Fruit fly (Drosophila melanogaster) whole organism, larva: ENCODE measurements around the gene Tim17b1.

Experiments used
- noc ChIP-seq: fragments of 200-800 bp; sonication (Bioruptor generic); optimal IDR thresholded peaks from 3 replicates; lab custom pipeline; 2019; ENCODE audit warnings: missing biosample characterization, mild to moderate bottlenecking, missing genetic modification characterization, moderate library complexity

The Tim17b1 gene

dm6 chr3R:5270806-5271205 is 29.1 kb upstream of the Tim17b1 start:
- no peak for TF ChIP-seq noc (tag; lab: Kevin White, UChicago)

DNA sequence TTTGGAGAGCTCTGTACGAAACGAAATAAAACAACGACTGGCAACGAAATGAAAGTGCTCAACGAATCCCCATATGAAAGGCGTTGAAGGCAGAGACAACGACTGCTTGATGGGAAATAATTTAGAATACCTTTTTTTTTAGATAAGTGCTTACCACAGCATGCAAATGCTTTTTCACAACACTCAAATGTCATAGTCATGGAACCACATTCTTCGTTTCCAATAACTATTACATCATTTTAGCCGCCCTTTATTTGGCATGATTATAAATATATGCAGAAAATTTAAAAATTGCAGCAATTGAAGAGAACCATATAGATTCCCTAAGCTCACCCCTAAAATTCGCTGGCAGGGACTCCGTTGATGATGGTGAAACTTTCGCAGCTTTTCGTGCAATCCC is 22.2 kb upstream of the Tim17b1 start, which contains the start of gene CG31538:
Gene CG31538, minus strand, starts transcription at position 101 of the 400 bp plus-strand sequence.
- TF ChIP-seq noc (tag; lab: Kevin White, UChicago): no peak

dm6 chr3R:5278627-5279026 is 21.3 kb upstream of the Tim17b1 start:
- TF ChIP-seq noc (tag; lab: Kevin White, UChicago): peak; percentile 41

- TF ChIP-seq noc (tag; lab: Kevin White, UChicago): no peak
These were observed 20.3 kb upstream of the Tim17b1 start for dm6 chr3R:5279609-5280164.

DNA sequence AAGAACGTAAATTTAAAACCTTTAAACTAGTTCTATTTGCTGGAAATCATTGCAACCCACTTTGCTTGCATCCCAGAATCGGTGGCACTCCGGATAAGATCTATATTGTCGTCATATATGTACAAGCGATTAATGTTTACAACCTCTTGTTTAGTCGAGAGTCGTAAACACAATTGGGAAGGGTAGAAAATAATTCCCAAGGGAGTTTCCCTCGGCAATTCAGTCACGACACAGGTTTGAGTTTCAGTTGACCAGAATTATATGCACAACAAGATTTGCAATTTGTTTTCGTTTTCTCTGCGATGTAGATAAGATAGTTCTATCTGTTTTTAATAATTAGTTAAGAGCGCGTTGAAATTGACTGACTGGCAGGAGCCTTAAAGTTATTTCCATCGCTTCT is 19.6 kb upstream of the Tim17b1 start:
- TF ChIP-seq noc (tag; lab: Kevin White, UChicago): no peak

DNA sequence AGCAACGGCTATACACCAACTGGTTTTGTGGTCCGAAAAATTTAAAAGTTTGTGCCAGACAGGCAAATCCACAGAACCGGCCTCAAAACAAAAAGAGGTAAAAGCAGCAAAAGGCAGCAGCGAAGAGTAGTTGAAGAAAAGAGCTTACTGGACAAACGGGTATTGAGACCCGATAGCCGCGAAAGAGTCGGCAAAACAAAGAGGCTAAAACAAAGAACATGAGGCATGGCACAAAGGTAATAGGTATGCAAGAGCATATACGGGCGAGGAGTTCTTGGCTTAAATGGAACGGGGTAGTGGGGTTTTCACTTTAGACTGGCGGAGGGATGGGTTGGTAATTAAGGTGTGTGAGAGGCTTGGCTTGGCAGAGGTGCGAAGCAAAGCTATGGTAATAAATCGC is 18.9 kb upstream of the Tim17b1 start:
- no peak for TF ChIP-seq noc (tag; lab: Kevin White, UChicago)

DNA sequence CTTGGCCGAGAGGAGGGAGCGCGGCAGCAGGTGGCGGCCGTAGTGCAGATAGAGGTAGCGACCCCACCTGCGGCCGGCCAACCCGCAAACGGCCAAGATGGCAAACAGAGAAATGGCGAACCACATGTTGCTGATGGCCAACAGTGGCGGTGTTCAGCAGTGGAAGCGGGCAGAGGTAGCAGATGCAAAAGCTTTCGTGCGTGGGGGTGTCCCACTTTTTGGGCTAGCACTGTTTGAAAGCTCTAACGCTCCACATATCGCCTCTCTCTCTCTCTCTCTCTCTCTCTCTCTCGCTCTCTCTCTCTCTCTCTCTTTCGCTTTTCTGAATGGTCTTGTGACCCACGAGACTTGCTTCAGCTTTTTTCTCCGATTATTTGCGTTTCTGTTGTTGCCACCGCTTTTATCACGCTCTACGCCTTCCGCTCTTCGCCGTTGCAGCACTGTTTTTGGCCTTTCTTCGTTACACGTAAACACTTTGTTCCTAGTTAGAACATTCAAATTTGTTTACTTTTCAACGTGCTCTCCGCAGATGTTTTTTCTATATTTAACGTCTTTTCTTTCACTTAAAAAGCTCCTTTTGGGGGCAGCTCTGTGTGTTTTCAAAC is 17.1 kb upstream of the Tim17b1 start:
- no peak for TF ChIP-seq noc (tag; lab: Kevin White, UChicago)

- peak; percentile 93 for TF ChIP-seq noc (tag; lab: Kevin White, UChicago)
These were observed 16.5 kb upstream of the Tim17b1 start for dm6 chr3R:5283360-5283963.

DNA sequence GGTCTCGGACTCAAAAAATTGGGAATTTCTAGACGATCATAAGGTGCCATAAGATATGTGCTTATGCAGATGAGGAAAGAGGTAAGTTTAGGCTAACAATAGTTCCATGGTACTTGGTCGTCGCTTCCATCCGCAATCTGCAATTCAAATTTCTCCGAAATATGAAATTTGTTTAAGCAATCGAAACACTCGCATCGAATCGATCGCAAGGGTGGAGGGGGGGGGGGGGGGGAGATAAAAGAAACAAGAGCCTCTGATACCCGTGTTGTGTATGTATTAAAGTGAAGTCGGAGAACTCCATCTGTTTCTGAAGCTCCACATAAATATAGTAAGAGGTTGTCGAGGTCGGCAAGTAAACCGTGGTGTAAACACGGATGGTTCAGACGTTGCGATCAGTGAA is 14.0 kb upstream of the Tim17b1 start:
- TF ChIP-seq noc (tag; lab: Kevin White, UChicago): no peak

DNA sequence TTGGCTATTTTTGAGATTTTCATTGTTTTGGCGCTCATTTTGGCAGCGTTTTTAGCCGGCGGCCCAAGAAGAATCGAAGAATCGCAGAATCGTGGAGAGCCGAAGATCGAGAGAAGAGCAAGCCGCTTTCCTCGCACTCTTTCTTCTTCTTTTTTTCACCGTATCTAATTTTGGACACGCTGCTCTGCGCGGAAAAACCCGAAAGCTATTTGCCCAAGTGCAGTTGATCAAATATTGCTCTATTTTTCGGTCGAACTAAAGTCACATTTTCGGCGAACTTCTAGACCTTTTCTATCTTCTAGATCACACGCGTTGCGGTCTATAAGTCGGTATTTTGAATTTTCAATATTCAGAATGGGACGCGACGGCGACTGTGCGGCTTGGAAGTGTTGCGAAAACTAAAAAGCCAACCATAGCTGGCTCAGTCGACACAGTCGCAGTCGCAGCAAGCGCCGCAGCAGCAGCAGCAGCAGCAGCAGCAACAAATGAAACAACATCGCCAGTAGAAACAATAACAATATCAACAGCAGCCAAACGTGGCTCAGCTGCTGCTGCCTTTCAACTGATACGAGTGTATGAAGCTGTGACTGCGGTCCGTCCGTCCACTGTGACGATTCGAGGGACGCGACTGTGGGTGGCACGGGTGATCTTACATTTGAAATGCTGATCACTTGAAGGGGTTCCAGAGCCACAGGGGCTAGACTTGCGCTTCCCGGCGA is 12.9 kb upstream of the Tim17b1 start:
- TF ChIP-seq noc (tag; lab: Kevin White, UChicago): peak; percentile 16

DNA sequence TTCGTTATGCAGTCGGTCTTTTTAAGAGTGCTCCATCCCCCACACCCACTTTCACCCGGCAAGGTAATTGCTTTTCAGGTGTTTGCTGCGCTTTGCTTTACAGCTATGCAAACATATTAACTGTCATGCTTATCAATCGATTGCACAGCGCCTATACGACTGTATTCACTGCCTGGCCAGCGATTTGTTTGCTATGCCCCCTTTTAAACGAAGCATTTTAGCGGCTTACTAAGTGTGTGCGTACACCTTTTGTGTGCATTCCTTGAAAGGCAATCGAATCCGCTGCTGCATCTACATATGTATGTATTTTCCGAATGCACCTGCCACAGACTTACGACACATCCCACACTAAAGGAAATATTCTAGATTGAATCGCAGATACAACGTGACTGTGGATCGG is 12.0 kb upstream of the Tim17b1 start:
- TF ChIP-seq noc (tag; lab: Kevin White, UChicago): no peak

DNA sequence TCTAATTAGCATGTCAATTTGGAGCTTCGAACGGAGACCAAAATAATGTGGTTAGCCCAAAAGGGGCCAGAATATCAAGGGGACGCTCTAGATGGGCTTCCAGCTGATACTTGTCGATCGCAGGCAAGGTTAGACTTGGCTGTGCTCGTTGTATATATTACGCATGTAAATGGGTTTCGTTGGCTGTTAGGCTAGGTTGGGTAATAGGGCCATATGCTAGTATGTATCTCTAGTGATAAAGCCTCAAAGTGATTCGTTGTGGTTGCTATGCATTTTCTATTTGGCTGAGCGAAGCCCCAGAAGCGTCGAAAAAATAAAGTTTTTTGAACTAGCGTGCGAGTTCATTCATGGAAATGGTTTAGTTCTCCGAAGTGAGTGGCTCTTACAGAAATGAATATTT is 9.2 kb upstream of the Tim17b1 start:
- no peak for TF ChIP-seq noc (tag; lab: Kevin White, UChicago)

DNA sequence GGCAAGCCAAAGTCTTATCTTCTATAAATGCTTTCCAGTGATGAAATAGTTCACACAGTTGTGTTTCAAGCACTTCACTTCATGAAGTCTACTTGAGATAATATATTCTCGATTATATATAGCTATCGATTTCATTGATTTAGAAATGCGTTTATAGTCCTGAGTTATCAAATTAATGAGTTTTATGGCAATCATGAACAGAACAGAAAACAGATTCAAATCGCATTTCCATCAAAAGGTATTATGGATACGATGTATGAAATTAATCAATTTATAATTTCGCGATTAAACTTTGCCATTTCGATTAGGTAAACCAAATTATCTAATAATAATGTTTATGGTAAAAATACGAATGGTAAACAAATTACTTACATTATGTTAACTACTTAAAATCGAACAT is 4.9 kb upstream of the Tim17b1 start:
- TF ChIP-seq noc (tag; lab: Kevin White, UChicago): peak; percentile 10

DNA sequence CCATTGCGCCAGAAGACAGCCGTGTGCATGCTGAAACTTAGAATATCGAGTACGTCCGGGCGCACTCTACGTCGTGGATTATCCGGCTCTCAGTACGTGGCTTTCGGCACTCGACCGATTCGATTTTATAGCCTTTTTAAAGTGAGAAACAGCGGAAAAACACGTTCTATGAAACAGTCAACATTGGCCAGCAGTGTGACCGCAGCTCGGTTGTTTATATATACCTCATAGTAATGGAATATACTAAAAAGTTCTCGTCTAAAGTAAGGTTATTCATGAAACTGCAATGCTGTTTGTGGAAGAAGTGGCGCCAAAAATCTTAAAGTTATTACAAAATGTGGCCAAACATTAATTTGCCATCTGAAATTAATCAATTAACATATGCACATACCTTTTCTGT is 2.6 kb upstream of the Tim17b1 start:
- TF ChIP-seq noc (tag; lab: Kevin White, UChicago): no peak

DNA sequence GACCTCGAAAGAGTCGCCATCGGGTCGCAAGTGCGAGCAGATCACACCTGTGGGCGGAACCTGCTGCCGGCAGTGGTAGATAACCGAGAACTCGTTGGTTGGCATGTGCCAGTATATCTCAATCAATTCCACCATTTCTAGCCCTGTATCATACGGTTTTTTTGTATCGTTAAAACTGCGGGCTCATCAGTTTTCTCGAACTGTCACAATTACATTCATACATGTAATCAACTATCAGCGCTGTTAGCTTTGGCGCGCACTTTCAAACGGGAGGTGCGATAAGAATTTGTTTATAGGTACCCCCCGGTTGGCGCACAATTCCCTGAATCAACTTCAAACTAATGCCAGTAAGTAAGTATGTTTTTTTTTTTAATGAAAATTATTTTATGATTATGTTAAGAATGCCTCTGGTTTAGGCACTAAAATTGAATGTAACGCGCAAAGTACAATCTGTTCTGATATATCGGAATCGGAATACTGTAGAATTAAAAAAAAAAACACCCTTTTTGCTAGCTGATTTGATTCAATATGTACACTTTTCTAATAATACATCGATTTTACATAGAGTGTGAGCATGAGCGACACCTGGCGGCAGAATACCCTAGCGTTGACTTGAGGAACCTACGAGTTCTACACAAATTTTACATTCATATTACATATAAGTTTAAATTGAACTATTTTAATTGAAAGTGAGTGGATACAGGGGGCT is 1.2 kb upstream of the Tim17b1 start:
- TF ChIP-seq noc (tag; lab: Kevin White, UChicago): peak; percentile 0

dm6 chr3R:5300620-5301019 is 675 bp downstream of the Tim17b1 start:
- TF ChIP-seq noc (tag; lab: Kevin White, UChicago): no peak
